Fruit fly (Drosophila melanogaster) whole organism, embryonic: Measurements from ENCODE around the gene CG9747.

Experiments used
- Atf6 ChIP-seq: fragments of 200-800 bp; sonication (Bioruptor generic); IDR thresholded peaks from 2 replicates; pipeline ENCODE4 v1.3.6; 2022; ENCODE audit warnings: missing biosample characterization, missing genetic modification characterization
- CG10431 ChIP-seq: fragments of 200-800 bp; sonication (Bioruptor generic); optimal IDR thresholded peaks from 3 replicates; lab custom pipeline; 2018; ENCODE audit warnings: missing biosample characterization, mild to moderate bottlenecking, missing genetic modification characterization
- CG12769 ChIP-seq: fragments of 200-800 bp; sonication (Bioruptor generic); optimal IDR thresholded peaks from 2 replicates; lab custom pipeline; 2019; ENCODE audit warnings: missing biosample characterization, mild to moderate bottlenecking, missing genetic modification characterization, moderate library complexity
- CG13296 ChIP-seq: fragments of 200-800 bp; sonication (Bioruptor generic); optimal IDR thresholded peaks from 3 replicates; lab custom pipeline; 2018; ENCODE audit warnings: missing biosample characterization, mild to moderate bottlenecking, missing genetic modification characterization
- CG13624 ChIP-seq: fragments of 200-800 bp; sonication (Bioruptor generic); optimal IDR thresholded peaks from 2 replicates; lab custom pipeline; 2016; ENCODE audit warnings: missing biosample characterization, missing genetic modification characterization
- CG1602 ChIP-seq: fragments of 200-800 bp; sonication (Bioruptor generic); optimal IDR thresholded peaks from 3 replicates; lab custom pipeline; 2016; ENCODE audit warnings: missing biosample characterization, missing genetic modification characterization
- CG18599 ChIP-seq: fragments of 200-800 bp; sonication (Bioruptor generic); optimal IDR thresholded peaks from 3 replicates; lab custom pipeline; 2017; ENCODE audit warnings: missing biosample characterization, missing genetic modification characterization, mild to moderate bottlenecking, moderate library complexity, missing genetic modification reagents
- CG18619 ChIP-seq: fragments of 200-800 bp; sonication (Bioruptor generic); optimal IDR thresholded peaks from 3 replicates; lab custom pipeline; 2017; ENCODE audit warnings: missing biosample characterization, mild to moderate bottlenecking, missing genetic modification characterization
- CG2120 ChIP-seq: fragments of 200-800 bp; sonication (Bioruptor generic); optimal IDR thresholded peaks from 3 replicates; lab custom pipeline; 2016; ENCODE audit warnings: missing biosample characterization, missing genetic modification characterization
- CG3065 ChIP-seq: fragments of 200-800 bp; sonication (Bioruptor generic); optimal IDR thresholded peaks from 2 replicates; lab custom pipeline; 2016; ENCODE audit warnings: missing biosample characterization, missing genetic modification characterization
- CG4707 ChIP-seq: fragments of 200-800 bp; sonication (Bioruptor generic); optimal IDR thresholded peaks from 2 replicates; lab custom pipeline; 2018; ENCODE audit warnings: missing biosample characterization, mild to moderate bottlenecking, missing genetic modification characterization, moderate library complexity
- CG6683 ChIP-seq: fragments of 200-800 bp; sonication (Bioruptor generic); optimal IDR thresholded peaks from 2 replicates; lab custom pipeline; 2017; ENCODE audit warnings: missing biosample characterization, mild to moderate bottlenecking, missing genetic modification characterization, missing genetic modification reagents
- CG6689 ChIP-seq: fragments of 200-800 bp; sonication (Bioruptor generic); IDR thresholded peaks from 2 replicates; pipeline ENCODE4 v1.3.6; 2022; ENCODE audit warnings: missing biosample characterization, missing genetic modification characterization
- CG6791 ChIP-seq: fragments of 200-800 bp; sonication (Bioruptor generic); IDR thresholded peaks from 3 replicates; pipeline ENCODE4 v1.3.6; 2022; ENCODE audit warnings: missing biosample characterization, missing genetic modification characterization; ENCODE audit not compliant: partially characterized antibody
- CG7987 ChIP-seq: fragments of 200-800 bp; sonication (Bioruptor generic); optimal IDR thresholded peaks from 2 replicates; lab custom pipeline; 2018; ENCODE audit warnings: missing biosample characterization, mild to moderate bottlenecking, missing genetic modification characterization, moderate library complexity
- Dek ChIP-seq: fragments of 200-800 bp; sonication (Bioruptor generic); optimal IDR thresholded peaks from 3 replicates; lab custom pipeline; 2019; ENCODE audit warnings: missing biosample characterization, mild to moderate bottlenecking, missing genetic modification characterization, moderate library complexity
- Dp ChIP-seq: fragments of 200-800 bp; sonication (Bioruptor generic); optimal IDR thresholded peaks from 2 replicates; lab custom pipeline; 2018; ENCODE audit warnings: missing biosample characterization, mild to moderate bottlenecking, missing genetic modification characterization, moderate library complexity
- Ets65A ChIP-seq: fragments of 200-800 bp; sonication (Bioruptor generic); peaks from one replicate; lab custom pipeline; 2016; ENCODE audit warnings: missing biosample characterization, missing genetic modification characterization
- Fer1 ChIP-seq: fragments of 200-800 bp; sonication (Bioruptor generic); optimal IDR thresholded peaks from 2 replicates; lab custom pipeline; 2017; ENCODE audit warnings: missing biosample characterization, mild to moderate bottlenecking, missing genetic modification characterization
- Fer2 ChIP-seq: fragments of 200-800 bp; sonication (Bioruptor generic); optimal IDR thresholded peaks from 2 replicates; lab custom pipeline; 2018; ENCODE audit warnings: missing biosample characterization, mild to moderate bottlenecking, missing genetic modification characterization, moderate library complexity
- HLH3B ChIP-seq: fragments of 200-800 bp; sonication (Bioruptor generic); IDR thresholded peaks from 2 replicates; pipeline ENCODE4 v1.3.6; 2022; ENCODE audit warnings: missing biosample characterization, missing genetic modification characterization
- Hey ChIP-seq: fragments of 200-800 bp; sonication (Bioruptor generic); optimal IDR thresholded peaks from 3 replicates; lab custom pipeline; 2018; ENCODE audit warnings: missing biosample characterization, mild to moderate bottlenecking, missing genetic modification characterization
- Jarid2 ChIP-seq: fragments of 200-800 bp; sonication (Bioruptor generic); optimal IDR thresholded peaks from 3 replicates; lab custom pipeline; 2017; ENCODE audit warnings: mild to moderate bottlenecking, missing biosample characterization, missing genetic modification reagents, missing genetic modification characterization
- Myb ChIP-seq: fragments of 200-800 bp; sonication (Bioruptor generic); optimal IDR thresholded peaks from 2 replicates; lab custom pipeline; 2016; ENCODE audit warnings: missing biosample characterization, missing genetic modification characterization
- Neu2 ChIP-seq: fragments of 200-800 bp; sonication (Bioruptor generic); optimal IDR thresholded peaks from 3 replicates; lab custom pipeline; 2016; ENCODE audit warnings: missing biosample characterization, missing genetic modification characterization, borderline replicate concordance
- Optix ChIP-seq: fragments of 200-800 bp; sonication (Bioruptor generic); IDR thresholded peaks from 3 replicates; pipeline ENCODE4 v1.3.6; 2022; ENCODE audit warnings: missing biosample characterization, missing genetic modification characterization
- PHDP ChIP-seq: fragments of 200-800 bp; sonication (Bioruptor generic); optimal IDR thresholded peaks from 3 replicates; lab custom pipeline; 2018; ENCODE audit warnings: missing biosample characterization, mild to moderate bottlenecking, missing genetic modification characterization, moderate library complexity
- Poxn ChIP-seq: fragments of 200-800 bp; sonication (Bioruptor generic); IDR thresholded peaks from 2 replicates; pipeline ENCODE4 v1.3.6; 2022; ENCODE audit warnings: missing biosample characterization, missing genetic modification characterization
- Sox102F ChIP-seq: fragments of 200-800 bp; sonication (Bioruptor generic); optimal IDR thresholded peaks from 2 replicates; lab custom pipeline; 2018; ENCODE audit warnings: missing biosample characterization, mild to moderate bottlenecking, missing genetic modification characterization, moderate library complexity
- Vsx1 ChIP-seq: fragments of 200-800 bp; sonication (Bioruptor generic); optimal IDR thresholded peaks from 2 replicates; lab custom pipeline; 2017; ENCODE audit warnings: missing biosample characterization, mild to moderate bottlenecking, missing genetic modification characterization, missing genetic modification reagents
- Xrp1 ChIP-seq: fragments of 200-800 bp; sonication (Bioruptor generic); IDR thresholded peaks from 2 replicates; pipeline ENCODE4 v1.3.6; 2022; ENCODE audit warnings: missing biosample characterization, missing genetic modification characterization
- bcd ChIP-seq: fragments of 200-800 bp; sonication (Bioruptor generic); optimal IDR thresholded peaks from 2 replicates; lab custom pipeline; 2017; ENCODE audit warnings: missing biosample characterization, mild to moderate bottlenecking, missing genetic modification characterization
- cato ChIP-seq: fragments of 200-800 bp; sonication (Bioruptor generic); optimal IDR thresholded peaks from 2 replicates; lab custom pipeline; 2016; ENCODE audit warnings: missing biosample characterization, missing genetic modification characterization, borderline replicate concordance
- ci ChIP-seq: fragments of 200-800 bp; sonication (Bioruptor generic); IDR thresholded peaks from 3 replicates; pipeline ENCODE4 v1.3.6; 2022; ENCODE audit warnings: missing biosample characterization, missing genetic modification characterization
- croc ChIP-seq: fragments of 200-800 bp; sonication (Bioruptor generic); conservative IDR thresholded peaks from 3 replicates; pipeline ENCODE4 v1.3.6; 2022; ENCODE audit warnings: missing biosample characterization, missing genetic modification characterization
- crol ChIP-seq: fragments of 200-800 bp; sonication (Bioruptor generic); IDR thresholded peaks from 2 replicates; pipeline ENCODE4 v1.3.6; 2022; ENCODE audit warnings: missing biosample characterization, missing genetic modification characterization
- dimm ChIP-seq: fragments of 200-800 bp; sonication (Bioruptor generic); IDR thresholded peaks from 2 replicates; pipeline ENCODE4 v1.3.6; 2022; ENCODE audit warnings: missing biosample characterization, missing genetic modification characterization
- dmrt99B ChIP-seq: fragments of 200-800 bp; sonication (Bioruptor generic); optimal IDR thresholded peaks from 2 replicates; lab custom pipeline; 2018; ENCODE audit warnings: missing biosample characterization, mild to moderate bottlenecking, missing genetic modification characterization, moderate library complexity
- ewg ChIP-seq: fragments of 200-800 bp; sonication (Bioruptor generic); optimal IDR thresholded peaks from 3 replicates; lab custom pipeline; 2017; ENCODE audit warnings: mild to moderate bottlenecking, missing biosample characterization, missing genetic modification reagents, missing genetic modification characterization
- gce ChIP-seq: fragments of 200-800 bp; sonication (Bioruptor generic); IDR thresholded peaks from 3 replicates; pipeline ENCODE4 v1.3.6; 2022; ENCODE audit warnings: missing biosample characterization, missing genetic modification characterization
- jigr1 ChIP-seq: fragments of 200-800 bp; sonication (Bioruptor generic); IDR thresholded peaks from 3 replicates; pipeline ENCODE4 v1.3.6; 2022; ENCODE audit warnings: missing biosample characterization, missing genetic modification characterization
- lbe ChIP-seq: fragments of 200-800 bp; sonication (Bioruptor generic); optimal IDR thresholded peaks from 2 replicates; lab custom pipeline; 2016; ENCODE audit warnings: missing biosample characterization, mild to moderate bottlenecking, missing genetic modification characterization
- lmd ChIP-seq: fragments of 200-800 bp; sonication (Bioruptor generic); IDR thresholded peaks from 2 replicates; pipeline ENCODE4 v1.3.6; 2022; ENCODE audit warnings: missing biosample characterization, missing genetic modification characterization
- nerfin-2 ChIP-seq: fragments of 200-800 bp; sonication (Bioruptor generic); IDR thresholded peaks from 2 replicates; pipeline ENCODE4 v1.3.6; 2022; ENCODE audit warnings: missing biosample characterization, missing genetic modification characterization; ENCODE audit not compliant: partially characterized antibody
- nom ChIP-seq: fragments of 200-800 bp; sonication (Bioruptor generic); optimal IDR thresholded peaks from 2 replicates; lab custom pipeline; 2017; ENCODE audit warnings: missing biosample characterization, missing genetic modification characterization, mild to moderate bottlenecking, moderate library complexity, missing genetic modification reagents
- prd ChIP-seq, 3 experiments: fragments of >200 bp in 2 of 3; fragments of 200-800 bp in 1 of 3; sonication (Bioruptor generic) in 1 of 3; optimal IDR thresholded peaks in 2 of 3; IDR thresholded peaks in 1 of 3; 2 replicates in 2 of 3; 3 replicates in 1 of 3; pipeline versions ENCODE4 v1.3.6 to Lab custom; 2017 to 2022; ENCODE audit warnings: missing biosample characterization in 1 of 3, missing genetic modification characterization in 1 of 3
- repo ChIP-seq: fragments of 200-800 bp; sonication (Bioruptor generic); optimal IDR thresholded peaks from 2 replicates; lab custom pipeline; 2016; ENCODE audit warnings: missing biosample characterization, missing genetic modification characterization
- slbo ChIP-seq: fragments of 200-800 bp; sonication (Bioruptor generic); IDR thresholded peaks from 2 replicates; pipeline ENCODE4 v1.3.6; 2022; ENCODE audit warnings: missing biosample characterization, missing genetic modification characterization
- slp2 ChIP-seq: fragments of 200-800 bp; sonication (Bioruptor generic); optimal IDR thresholded peaks from 2 replicates; lab custom pipeline; 2016; ENCODE audit warnings: missing biosample characterization, missing genetic modification characterization
- stwl ChIP-seq: fragments of 200-800 bp; sonication (Bioruptor generic); optimal IDR thresholded peaks from 3 replicates; lab custom pipeline; 2018; ENCODE audit warnings: missing biosample characterization, mild to moderate bottlenecking, missing genetic modification characterization, moderate library complexity

The CG9747 gene

DNA sequence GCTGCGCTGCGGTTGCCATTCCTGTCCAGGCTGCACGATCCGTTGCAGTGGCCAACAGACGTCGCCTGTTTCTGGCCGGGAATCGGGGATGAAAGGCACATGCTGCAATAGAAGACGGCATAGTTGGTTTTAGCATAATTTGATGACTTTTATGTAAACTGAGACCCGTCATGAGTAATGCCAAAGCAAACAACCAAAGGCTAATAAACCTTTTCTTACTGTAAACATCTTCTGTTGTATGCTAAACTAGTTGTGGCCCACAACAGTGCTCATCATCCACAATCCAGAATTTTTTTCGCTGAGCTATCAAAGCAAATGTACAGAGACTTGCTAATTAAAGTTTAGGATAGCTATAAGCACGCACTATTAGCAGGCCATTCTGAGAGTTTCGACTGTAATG is 7.7 kb upstream of the CG9747 start (continued):
- TF ChIP-seq CG18619 (GFP tag; lab: Kevin White, UChicago) (peak; percentile 47), CG4707 (GFP tag; lab: Kevin White, UChicago) (no peak), slp2 (GFP tag; lab: Kevin White, UChicago) (no peak), CG3065 (no peak), cato (no peak), ci (GFP tag; lab: Robert Waterston, UW) (no peak), Poxn (no peak), Sox102F (no peak), Jarid2 (GFP tag; lab: Kevin White, UChicago) (no peak), CG13624 (no peak), Myb (GFP tag; lab: Kevin White, UChicago) (no peak), dmrt99B (no peak), bcd (GFP tag; lab: Kevin White, UChicago) (peak; percentile 1), dimm (GFP tag; lab: Robert Waterston, UW) (no peak), nerfin-2 (no peak), nom (no peak), crol (GFP tag; lab: Robert Waterston, UW) (no peak), Dek (tag; lab: Kevin White, UChicago) (peak; percentile 0), lbe (GFP tag; lab: Kevin White, UChicago) (no peak), Atf6 (GFP tag; lab: Robert Waterston, UW) (peak; percentile 58), CG6683 (GFP tag; lab: Kevin White, UChicago) (peak; percentile 15), Xrp1 (GFP tag; lab: Robert Waterston, UW) (0 out of 2 replicates have a peak, but pooled peaks have one; percentile 17), stwl (tag; lab: Kevin White, UChicago) (no peak), Fer1 (GFP tag; lab: Kevin White, UChicago) (peak; percentile 51), lmd (GFP tag; lab: Robert Waterston, UW) (no peak), CG18599 (GFP tag; lab: Kevin White, UChicago) (peak; percentile 80), PHDP (tag; lab: Kevin White, UChicago) (peak; percentile 52), Neu2 (GFP tag; lab: Kevin White, UChicago) (no peak), CG10431 (GFP tag; lab: Kevin White, UChicago) (peak; percentile 42), CG6791 (GFP tag; lab: Robert Waterston, UW) (no peak), repo (GFP tag; lab: Kevin White, UChicago) (no peak), CG13296 (GFP tag; lab: Kevin White, UChicago) (peak; percentile 64), CG2120 (GFP tag; lab: Kevin White, UChicago) (peak; percentile 54), Hey (tag; lab: Kevin White, UChicago) (peak; percentile 32), Optix (GFP tag; lab: Robert Waterston, UW) (no peak), croc (GFP tag; lab: Robert Waterston, UW) (no peak), Fer2 (tag; lab: Kevin White, UChicago) (peak; percentile 0), HLH3B (GFP tag; lab: Robert Waterston, UW) (peak; percentile 11; the same call in 1 of the 2 replicates), Ets65A (GFP tag; lab: Kevin White, UChicago) (peak; percentile 57), ewg (GFP tag; lab: Kevin White, UChicago) (no peak), slbo (GFP tag; lab: Robert Waterston, UW) (0 out of 2 replicates have a peak, but pooled peaks have one; percentile 19), Dp (GFP tag; lab: Kevin White, UChicago) (no peak), CG1602 (GFP tag; lab: Kevin White, UChicago) (no peak), jigr1 (GFP tag; lab: Robert Waterston, UW) (no peak), prd (optimal IDR thresholded peaks at IDR 0.05; lab: Kevin White, UChicago) (no peak), prd (GFP tag; IDR thresholded peaks at IDR 0.05; lab: Robert Waterston, UW) (no peak), CG12769 (peak; percentile 50), CG7987 (no peak), gce (GFP tag; lab: Robert Waterston, UW) (no peak), Vsx1 (GFP tag; lab: Kevin White, UChicago) (peak; percentile 27), CG6689 (GFP tag; lab: Robert Waterston, UW) (0 out of 2 replicates have a peak, but pooled peaks have one; percentile 9)
